Worm (Caenorhabditis elegans) whole organism, L2 larva: Measurements from ENCODE around the gene dvc-1.

Experiments used
- C34F6.9 ChIP-seq: fragments of 150-350 bp; optimal IDR thresholded peaks from 2 replicates; lab custom pipeline; 2014; ENCODE audit warnings: missing biosample characterization, missing genetic modification characterization
- F13H6.1 ChIP-seq: sonication (generic microtip); optimal IDR thresholded peaks from 2 replicates; lab custom pipeline; 2016; ENCODE audit warnings: missing genetic modification characterization, missing compliant biosample characterization
- R02D3.7 ChIP-seq: fragments of 150-350 bp; optimal IDR thresholded peaks from 2 replicates; lab custom pipeline; 2014; ENCODE audit warnings: missing biosample characterization, missing genetic modification characterization
- Y55F3AM.14 ChIP-seq: fragments of 200-800 bp; sonication (Bioruptor generic); optimal IDR thresholded peaks from 2 replicates; lab custom pipeline; 2018; ENCODE audit warnings: mild to moderate bottlenecking, missing genetic modification characterization, missing compliant biosample characterization
- ZK546.5 ChIP-seq: sonication (generic microtip); optimal IDR thresholded peaks from 2 replicates; lab custom pipeline; 2017; ENCODE audit warnings: missing biosample characterization, missing genetic modification characterization
- alr-1 ChIP-seq: fragments of 150-350 bp; optimal IDR thresholded peaks from 2 replicates; lab custom pipeline; 2014; ENCODE audit warnings: missing biosample characterization, missing genetic modification characterization
- aly-2 ChIP-seq: fragments of 150-350 bp; optimal IDR thresholded peaks from 2 replicates; lab custom pipeline; 2014; ENCODE audit warnings: missing biosample characterization, missing genetic modification characterization
- ama-1 ChIP-seq: fragments of 150-350 bp; optimal IDR thresholded peaks from 2 replicates; lab custom pipeline; 2018; ENCODE audit warnings: inconsistent platforms
- blmp-1 ChIP-seq: sonication (generic microtip); optimal IDR thresholded peaks from 2 replicates; lab custom pipeline; 2017; ENCODE audit warnings: missing genetic modification characterization, mild to moderate bottlenecking, missing compliant biosample characterization, antibody characterized with exemption, moderate library complexity; ENCODE audit not compliant: insufficient read depth
- ceh-16 ChIP-seq: fragments of 150-350 bp; optimal IDR thresholded peaks from 2 replicates; lab custom pipeline; 2014; ENCODE audit warnings: missing biosample characterization, missing genetic modification characterization
- ceh-82 ChIP-seq: fragments of 150-350 bp; optimal IDR thresholded peaks from 2 replicates; lab custom pipeline; 2014; ENCODE audit warnings: missing biosample characterization, missing genetic modification characterization
- crh-2 ChIP-seq: sonication (generic microtip); optimal IDR thresholded peaks from 2 replicates; lab custom pipeline; 2017; ENCODE audit warnings: missing biosample characterization, missing genetic modification characterization
- dmd-4 ChIP-seq: sonication (generic microtip); optimal IDR thresholded peaks from 2 replicates; lab custom pipeline; 2017; ENCODE audit warnings: missing biosample characterization, missing genetic modification characterization
- egl-27 ChIP-seq: sonication (generic microtip); optimal IDR thresholded peaks from 3 replicates; lab custom pipeline; 2017; ENCODE audit warnings: missing biosample characterization, missing genetic modification reagents, missing genetic modification characterization
- elt-1 ChIP-seq: fragments of 150-350 bp; optimal IDR thresholded peaks from 2 replicates; lab custom pipeline; 2014; ENCODE audit warnings: missing biosample characterization, missing genetic modification characterization
- elt-3 ChIP-seq: sonication (generic microtip); optimal IDR thresholded peaks from 2 replicates; lab custom pipeline; 2017; ENCODE audit warnings: missing biosample characterization, missing genetic modification characterization
- fos-1 ChIP-seq: fragments of 150-350 bp; optimal IDR thresholded peaks from 2 replicates; lab custom pipeline; 2014; ENCODE audit warnings: missing biosample characterization, missing genetic modification characterization
- gmeb-1 ChIP-seq: fragments of 150-350 bp; optimal IDR thresholded peaks from 2 replicates; lab custom pipeline; 2014; ENCODE audit warnings: missing biosample characterization, missing genetic modification characterization
- lin-11 ChIP-seq: fragments of 150-350 bp; sonication (generic microtip); optimal IDR thresholded peaks from 2 replicates; lab custom pipeline; 2014; ENCODE audit warnings: missing biosample characterization, missing genetic modification characterization, inconsistent platforms, mixed read lengths
- lin-13 ChIP-seq: fragments of 150-350 bp; optimal IDR thresholded peaks from 2 replicates; lab custom pipeline; 2014; ENCODE audit warnings: missing biosample characterization, missing genetic modification reagents, missing genetic modification characterization
- lin-39 ChIP-seq: fragments of 150-350 bp; optimal IDR thresholded peaks from 2 replicates; lab custom pipeline; 2014; ENCODE audit warnings: missing biosample characterization, missing genetic modification reagents, missing genetic modification characterization
- lsy-2 ChIP-seq, 2 experiments: fragments of 150-350 bp in 1 of 2; sonication (generic microtip) in 1 of 2; optimal IDR thresholded peaks; 2 replicates each; lab custom pipeline; 2014 to 2017; ENCODE audit warnings: missing biosample characterization in 2 of 2, missing genetic modification characterization in 2 of 2
- mab-5 ChIP-seq: fragments of 150-350 bp; optimal IDR thresholded peaks from 2 replicates; lab custom pipeline; 2014; ENCODE audit warnings: missing biosample characterization, missing genetic modification characterization
- mbf-1 ChIP-seq: sonication (generic microtip); optimal IDR thresholded peaks from 2 replicates; lab custom pipeline; 2017; ENCODE audit warnings: missing biosample characterization, missing genetic modification characterization
- mdl-1 ChIP-seq, 2 experiments: fragments of 150-350 bp in 1 of 2; sonication (generic microtip) in 1 of 2; optimal IDR thresholded peaks; 2 replicates each; lab custom pipeline; 2017; ENCODE audit warnings: missing biosample characterization in 2 of 2, missing genetic modification characterization in 2 of 2
- nhr-10 ChIP-seq: sonication (generic microtip); optimal IDR thresholded peaks from 2 replicates; lab custom pipeline; 2017; ENCODE audit warnings: missing biosample characterization, missing genetic modification characterization
- nhr-11 ChIP-seq: fragments of 150-350 bp; optimal IDR thresholded peaks from 2 replicates; lab custom pipeline; 2014; ENCODE audit warnings: missing biosample characterization, missing genetic modification characterization
- nhr-12 ChIP-seq: fragments of 150-350 bp; optimal IDR thresholded peaks from 2 replicates; lab custom pipeline; 2014; ENCODE audit warnings: missing biosample characterization, missing genetic modification characterization
- nhr-129 ChIP-seq: fragments of 150-350 bp; optimal IDR thresholded peaks from 2 replicates; lab custom pipeline; 2014; ENCODE audit warnings: missing biosample characterization, missing genetic modification characterization
- nhr-21 ChIP-seq: fragments of 150-350 bp; optimal IDR thresholded peaks from 2 replicates; lab custom pipeline; 2014; ENCODE audit warnings: missing biosample characterization, missing genetic modification characterization
- nhr-23 ChIP-seq: fragments of 150-350 bp; optimal IDR thresholded peaks from 2 replicates; lab custom pipeline; 2014; ENCODE audit warnings: missing biosample characterization, missing genetic modification reagents, missing genetic modification characterization
- nhr-237 ChIP-seq: fragments of 150-350 bp; optimal IDR thresholded peaks from 2 replicates; lab custom pipeline; 2014; ENCODE audit warnings: missing biosample characterization, missing genetic modification characterization
- nhr-25 ChIP-seq: fragments of 150-350 bp; sonication (generic microtip); optimal IDR thresholded peaks from 3 replicates; lab custom pipeline; 2014; ENCODE audit warnings: missing biosample characterization, missing genetic modification characterization
- nhr-6 ChIP-seq: fragments of 150-350 bp; optimal IDR thresholded peaks from 2 replicates; lab custom pipeline; 2014; ENCODE audit warnings: missing biosample characterization, missing genetic modification characterization
- nhr-77 ChIP-seq: fragments of 150-350 bp; optimal IDR thresholded peaks from 2 replicates; lab custom pipeline; 2014; ENCODE audit warnings: missing biosample characterization, missing genetic modification characterization
- peb-1 ChIP-seq: fragments of 150-350 bp; optimal IDR thresholded peaks from 2 replicates; lab custom pipeline; 2014; ENCODE audit warnings: missing biosample characterization, missing genetic modification characterization
- sem-4 ChIP-seq: fragments of 150-350 bp; optimal IDR thresholded peaks from 2 replicates; lab custom pipeline; 2014; ENCODE audit warnings: missing biosample characterization, missing genetic modification reagents, missing genetic modification characterization
- skn-1 ChIP-seq: sonication (generic microtip); optimal IDR thresholded peaks from 2 replicates; lab custom pipeline; 2017; ENCODE audit warnings: missing biosample characterization, missing genetic modification characterization
- sma-3 ChIP-seq: sonication (generic microtip); optimal IDR thresholded peaks from 2 replicates; lab custom pipeline; 2016; ENCODE audit warnings: missing genetic modification reagents, missing genetic modification characterization, missing compliant biosample characterization
- sma-9 ChIP-seq, 2 experiments: fragments of 150-350 bp in 1 of 2; sonication (generic microtip) in 1 of 2; optimal IDR thresholded peaks; 2 replicates each; lab custom pipeline; 2014 to 2016; ENCODE audit warnings: missing genetic modification characterization in 2 of 2, mild to moderate bottlenecking in 1 of 2, missing biosample characterization in 1 of 2, missing compliant biosample characterization in 1 of 2, missing genetic modification reagents in 1 of 2, moderate library complexity in 1 of 2
- snpc-4 ChIP-seq: fragments of 150-350 bp; optimal IDR thresholded peaks from 2 replicates; lab custom pipeline; 2014; ENCODE audit warnings: missing biosample characterization, missing genetic modification characterization
- unc-39 ChIP-seq: fragments of 150-350 bp; optimal IDR thresholded peaks from 2 replicates; lab custom pipeline; 2014; ENCODE audit warnings: missing biosample characterization, missing genetic modification characterization
- unc-55 ChIP-seq: fragments of 150-350 bp; sonication (generic microtip); optimal IDR thresholded peaks from 3 replicates; lab custom pipeline; 2014; ENCODE audit warnings: missing biosample characterization, missing genetic modification reagents, missing genetic modification characterization
- unc-62 ChIP-seq: fragments of 150-350 bp; optimal IDR thresholded peaks from 2 replicates; lab custom pipeline; 2014; ENCODE audit warnings: missing biosample characterization, missing genetic modification reagents, missing genetic modification characterization
- zag-1 ChIP-seq: fragments of 150-350 bp; optimal IDR thresholded peaks from 2 replicates; lab custom pipeline; 2014; ENCODE audit warnings: missing biosample characterization, missing genetic modification characterization
- ztf-1 ChIP-seq: fragments of 200-800 bp; sonication (Bioruptor generic); conservative IDR thresholded peaks from 2 replicates; pipeline ENCODE4 v1.3.6; 2022; ENCODE audit warnings: missing genetic modification characterization, missing compliant biosample characterization
- ztf-11 ChIP-seq: sonication (generic microtip); optimal IDR thresholded peaks from 2 replicates; lab custom pipeline; 2017; ENCODE audit warnings: missing biosample characterization, missing genetic modification characterization
- ztf-4 ChIP-seq: fragments of 150-350 bp; optimal IDR thresholded peaks from 2 replicates; lab custom pipeline; 2014; ENCODE audit warnings: missing biosample characterization, missing genetic modification characterization

dvc-1 gene

DNA sequence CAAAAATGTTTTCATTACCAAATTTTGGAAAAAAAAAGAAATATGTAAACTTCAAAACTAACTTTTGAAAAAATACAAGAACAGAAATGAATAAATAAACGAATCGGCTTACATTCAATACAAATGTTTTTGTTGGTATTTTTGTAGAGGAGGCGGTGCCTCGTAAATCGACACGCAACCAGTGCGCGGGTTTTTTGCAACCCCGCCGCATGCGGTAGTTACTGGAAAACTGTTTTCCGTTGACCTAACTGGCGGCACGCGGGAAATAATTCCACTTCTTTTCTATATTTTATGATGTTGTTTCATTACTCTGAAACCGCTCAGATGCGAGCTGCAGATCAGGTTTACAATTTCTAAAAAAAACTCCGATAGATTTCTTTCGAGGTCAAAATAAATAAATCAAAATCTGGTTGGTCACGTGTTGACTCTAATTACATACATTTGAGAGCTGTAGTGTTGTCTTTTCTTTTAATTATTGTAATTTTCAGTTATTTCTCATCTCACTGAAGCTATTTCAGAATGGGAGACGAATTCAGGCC is at the start of gene dvc-1, which contains the start of gene ima-1:
Gene dvc-1, minus strand, starts transcription at position 145 of the 539 bp plus-strand sequence.
Gene ima-1, plus strand, starts transcription at position 489 of the 539 bp plus-strand sequence.
- TF ChIP-seq alr-1 (tag; lab: Kevin White, UChicago) (no peak), Y55F3AM.14 (no peak), nhr-129 (tag; lab: Kevin White, UChicago) (peak; percentile 65), nhr-237 (tag; lab: Kevin White, UChicago) (no peak), fos-1 (tag; lab: Kevin White, UChicago) (peak; percentile 2), gmeb-1 (tag; lab: Kevin White, UChicago) (peak; percentile 69), sma-3 (GFP tag; lab: Kevin White, UChicago) (peak; percentile 60), ceh-16 (no peak), F13H6.1 (peak; percentile 59), C34F6.9 (peak; percentile 57), lin-39 (tag; lab: Kevin White, UChicago) (no peak), zag-1 (tag; lab: Kevin White, UChicago) (no peak), blmp-1 (tag; lab: Kevin White, UChicago) (no peak), unc-39 (tag; lab: Kevin White, UChicago) (no peak), ZK546.5 (no peak), nhr-6 (tag; lab: Kevin White, UChicago) (no peak), egl-27 (no peak), sem-4 (no peak), nhr-12 (no peak), peb-1 (tag; lab: Kevin White, UChicago) (no peak), skn-1 (tag; lab: Kevin White, UChicago) (no peak), nhr-21 (peak; percentile 7), elt-3 (tag; lab: Kevin White, UChicago) (no peak), lin-11 (tag; lab: Kevin White, UChicago) (peak; percentile 62), dmd-4 (tag; lab: Kevin White, UChicago) (no peak), ztf-11 (tag; lab: Kevin White, UChicago) (no peak), lin-13 (no peak), crh-2 (tag; lab: Kevin White, UChicago) (peak; percentile 66), aly-2 (no peak), ztf-4 (tag; lab: Kevin White, UChicago) (no peak), nhr-25 (tag; lab: Kevin White, UChicago) (peak; percentile 64), elt-1 (tag; lab: Kevin White, UChicago) (no peak), mab-5 (tag; lab: Kevin White, UChicago) (no peak), ztf-1 (no peak), unc-62 (GFP tag; lab: Kevin White, UChicago) (no peak), snpc-4 (no peak), R02D3.7 (tag; lab: Kevin White, UChicago) (peak; percentile 89), lsy-2 (tag; optimal IDR thresholded peaks at IDR 0.05; lab: Kevin White, UChicago) (peak; percentile 25 to 73), unc-55 (GFP tag; lab: Kevin White, UChicago) (no peak), nhr-77 (no peak), nhr-11 (tag; lab: Kevin White, UChicago) (no peak), sma-9 (GFP tag; optimal IDR thresholded peaks at IDR 0.05; lab: Kevin White, UChicago) (peak; percentile 32), sma-9 (tag; optimal IDR thresholded peaks at IDR 0.05; lab: Kevin White, UChicago) (no peak), mbf-1 (tag; lab: Kevin White, UChicago) (no peak), ama-1 (lab: Kevin White, UChicago) (no peak), nhr-10 (tag; lab: Kevin White, UChicago) (no peak), ceh-82 (tag; lab: Kevin White, UChicago) (peak; percentile 69), mdl-1 (tag; optimal IDR thresholded peaks at IDR 0.05; lab: Kevin White, UChicago) (no peak), nhr-23 (no peak)
